Fruit fly (Drosophila melanogaster) whole organism, embryonic: ENCODE results near the gene Epp.
A peak's percentile ranks its signal among the peaks of the same experiment; 100 is the strongest.

Source experiments
- Awh ChIP-seq: fragments of 200-800 bp; sonication (Bioruptor generic); IDR thresholded peaks from 2 replicates; pipeline ENCODE4, ENCODE4 v1.3.6; 2022; ENCODE audit warnings: missing biosample characterization, missing genetic modification characterization
- B-H1 ChIP-seq: fragments of 200-800 bp; sonication (Bioruptor generic); IDR thresholded peaks from 3 replicates; pipeline ENCODE4 v1.3.6; 2022; ENCODE audit warnings: missing biosample characterization, missing genetic modification characterization
- B-H2 ChIP-seq: fragments of 200-800 bp; sonication (Bioruptor generic); optimal IDR thresholded peaks from 2 replicates; lab custom pipeline; 2018; ENCODE audit warnings: missing biosample characterization, mild to moderate bottlenecking, missing genetic modification characterization
- BEAF-32 ChIP-seq: fragments of 200-800 bp; sonication (Bioruptor generic); optimal IDR thresholded peaks from 3 replicates; lab custom pipeline; 2017; ENCODE audit warnings: missing biosample characterization, missing genetic modification characterization, mild to moderate bottlenecking, moderate library complexity, missing genetic modification reagents
- Blimp-1 ChIP-seq: fragments of 200-800 bp; sonication (Bioruptor generic); optimal IDR thresholded peaks from 3 replicates; lab custom pipeline; 2018; ENCODE audit warnings: missing biosample characterization, missing genetic modification characterization, mild to moderate bottlenecking, moderate library complexity, missing genetic modification reagents
- BtbVII ChIP-seq: fragments of 200-800 bp; sonication (Bioruptor generic); optimal IDR thresholded peaks from 3 replicates; lab custom pipeline; 2017; ENCODE audit warnings: missing biosample characterization, mild to moderate bottlenecking, missing genetic modification characterization
- CG10543 ChIP-seq: fragments of 200-800 bp; sonication (Bioruptor generic); optimal IDR thresholded peaks from 3 replicates; lab custom pipeline; 2017; ENCODE audit warnings: missing biosample characterization, mild to moderate bottlenecking, missing genetic modification characterization, moderate library complexity
- CG10979 ChIP-seq: fragments of 200-800 bp; sonication (Bioruptor generic); optimal IDR thresholded peaks from 2 replicates; lab custom pipeline; 2018; ENCODE audit warnings: missing biosample characterization, mild to moderate bottlenecking, missing genetic modification characterization, moderate library complexity
- CG11560 ChIP-seq: fragments of 200-800 bp; sonication (Bioruptor generic); IDR thresholded peaks from 3 replicates; pipeline ENCODE4 v1.3.6; 2022; ENCODE audit warnings: missing biosample characterization, missing genetic modification characterization
- CG12104 ChIP-seq: fragments of 200-800 bp; sonication (Bioruptor generic); optimal IDR thresholded peaks from 3 replicates; lab custom pipeline; 2016; ENCODE audit warnings: missing biosample characterization, missing genetic modification characterization
- CG12769 ChIP-seq: fragments of 200-800 bp; sonication (Bioruptor generic); optimal IDR thresholded peaks from 2 replicates; lab custom pipeline; 2019; ENCODE audit warnings: missing biosample characterization, mild to moderate bottlenecking, missing genetic modification characterization, moderate library complexity
- CG13424 ChIP-seq: fragments of 200-800 bp; sonication (Bioruptor generic); optimal IDR thresholded peaks from 2 replicates; lab custom pipeline; 2019; ENCODE audit warnings: missing biosample characterization, mild to moderate bottlenecking, missing genetic modification characterization, moderate library complexity
- CG1602 ChIP-seq: fragments of 200-800 bp; sonication (Bioruptor generic); optimal IDR thresholded peaks from 3 replicates; lab custom pipeline; 2016; ENCODE audit warnings: missing biosample characterization, missing genetic modification characterization
- CG1647 ChIP-seq: fragments of 200-800 bp; sonication (Bioruptor generic); optimal IDR thresholded peaks from 3 replicates; lab custom pipeline; 2016; ENCODE audit warnings: missing biosample characterization, missing genetic modification characterization
- CG18011 ChIP-seq: fragments of 200-800 bp; sonication (Bioruptor generic); optimal IDR thresholded peaks from 2 replicates; lab custom pipeline; 2017; ENCODE audit warnings: missing biosample characterization, missing genetic modification characterization, mild to moderate bottlenecking, moderate library complexity, missing genotype
- CG31224 ChIP-seq: fragments of 200-800 bp; sonication (Bioruptor generic); IDR thresholded peaks from 2 replicates; pipeline ENCODE4 v1.3.6; 2022; ENCODE audit warnings: missing biosample characterization, missing genetic modification characterization
- CG3163 ChIP-seq: fragments of 200-800 bp; sonication (Bioruptor generic); optimal IDR thresholded peaks from 3 replicates; lab custom pipeline; 2016; ENCODE audit warnings: missing biosample characterization, missing genetic modification characterization
- CG32767 ChIP-seq: fragments of 200-800 bp; sonication (Bioruptor generic); IDR thresholded peaks from 2 replicates; pipeline ENCODE4 v1.3.6; 2022; ENCODE audit warnings: missing biosample characterization, missing genetic modification characterization
- CG33213 ChIP-seq: fragments of 200-800 bp; sonication (Bioruptor generic); optimal IDR thresholded peaks from 3 replicates; lab custom pipeline; 2016; ENCODE audit warnings: missing biosample characterization, missing genetic modification characterization
- CG34224 ChIP-seq: fragments of 200-800 bp; sonication (Bioruptor generic); IDR thresholded peaks from 3 replicates; pipeline ENCODE4 v1.3.6; 2022; ENCODE audit warnings: missing biosample characterization, missing genetic modification characterization; ENCODE audit not compliant: partially characterized antibody
- CG9215 ChIP-seq: fragments of 200-800 bp; sonication (Bioruptor generic); IDR thresholded peaks from 2 replicates; pipeline ENCODE4 v1.3.6; 2022; ENCODE audit warnings: missing biosample characterization, missing genetic modification characterization
- CG9437 ChIP-seq: fragments of 200-800 bp; sonication (Bioruptor generic); optimal IDR thresholded peaks from 2 replicates; lab custom pipeline; 2018; ENCODE audit warnings: missing biosample characterization, mild to moderate bottlenecking, missing genetic modification characterization
- D19B ChIP-seq: fragments of 200-800 bp; sonication (Bioruptor generic); optimal IDR thresholded peaks from 2 replicates; lab custom pipeline; 2017; ENCODE audit warnings: missing biosample characterization, mild to moderate bottlenecking, missing genetic modification characterization
- Deaf1 ChIP-seq: fragments of 200-800 bp; optimal IDR thresholded peaks from 3 replicates; lab custom pipeline; 2019; ENCODE audit warnings: missing biosample characterization, mild to moderate bottlenecking, missing genetic modification characterization, moderate library complexity
- Elba2 ChIP-seq: fragments of 200-800 bp; sonication (Bioruptor generic); optimal IDR thresholded peaks from 3 replicates; lab custom pipeline; 2016; ENCODE audit warnings: missing biosample characterization, missing genetic modification characterization
- Fer1 ChIP-seq: fragments of 200-800 bp; sonication (Bioruptor generic); optimal IDR thresholded peaks from 2 replicates; lab custom pipeline; 2017; ENCODE audit warnings: missing biosample characterization, mild to moderate bottlenecking, missing genetic modification characterization
- Hr78 ChIP-seq, 2 experiments: fragments of 200-800 bp in 1 of 2; fragments of >200 bp in 1 of 2; sonication (Bioruptor generic) in 1 of 2; optimal IDR thresholded peaks; 2 replicates each; lab custom pipeline; 2017 to 2019; ENCODE audit warnings: missing biosample characterization in 2 of 2, missing genetic modification characterization in 2 of 2, mild to moderate bottlenecking in 1 of 2, moderate library complexity in 1 of 2
- MBD-R2 ChIP-seq: fragments of 200-800 bp; sonication (Bioruptor generic); IDR thresholded peaks from 2 replicates; pipeline ENCODE4 v1.3.6; 2022; ENCODE audit warnings: missing biosample characterization, missing genetic modification characterization
- MESR4 ChIP-seq: fragments of 200-800 bp; sonication (Bioruptor generic); optimal IDR thresholded peaks from 2 replicates; lab custom pipeline; 2018; ENCODE audit warnings: missing biosample characterization, mild to moderate bottlenecking, missing genetic modification characterization, moderate library complexity
- Max ChIP-seq: fragments of 200-800 bp; sonication (Bioruptor generic); optimal IDR thresholded peaks from 2 replicates; lab custom pipeline; 2016; ENCODE audit warnings: missing biosample characterization, mild to moderate bottlenecking, missing genetic modification characterization
- Med ChIP-seq: fragments of 200-800 bp; sonication (Bioruptor generic); peaks from one replicate; lab custom pipeline; 2016; ENCODE audit warnings: missing biosample characterization, missing genetic modification characterization, mild to moderate bottlenecking, inconsistent platforms, moderate library complexity
- Sox102F ChIP-seq: fragments of 200-800 bp; sonication (Bioruptor generic); optimal IDR thresholded peaks from 2 replicates; lab custom pipeline; 2018; ENCODE audit warnings: missing biosample characterization, mild to moderate bottlenecking, missing genetic modification characterization, moderate library complexity
- Sry-β ChIP-seq: fragments of 200-800 bp; sonication (Bioruptor generic); optimal IDR thresholded peaks from 2 replicates; lab custom pipeline; 2018; ENCODE audit warnings: missing biosample characterization, mild to moderate bottlenecking, missing genetic modification characterization, moderate library complexity
- Vsx1 ChIP-seq: fragments of 200-800 bp; sonication (Bioruptor generic); optimal IDR thresholded peaks from 2 replicates; lab custom pipeline; 2017; ENCODE audit warnings: missing biosample characterization, mild to moderate bottlenecking, missing genetic modification characterization, missing genetic modification reagents
- amos ChIP-seq: fragments of 200-800 bp; sonication (Bioruptor generic); IDR thresholded peaks from 2 replicates; pipeline ENCODE4 v1.3.6; 2022; ENCODE audit warnings: missing biosample characterization, missing genetic modification characterization; ENCODE audit not compliant: partially characterized antibody
- crol ChIP-seq: fragments of 200-800 bp; sonication (Bioruptor generic); IDR thresholded peaks from 2 replicates; pipeline ENCODE4 v1.3.6; 2022; ENCODE audit warnings: missing biosample characterization, missing genetic modification characterization
- crp ChIP-seq, 2 experiments: fragments of 200-800 bp; sonication (Bioruptor generic); optimal IDR thresholded peaks; 2 replicates in 1 of 2; 3 replicates in 1 of 2; lab custom pipeline; 2017; ENCODE audit warnings: missing biosample characterization in 2 of 2, missing genetic modification characterization in 2 of 2, mild to moderate bottlenecking in 1 of 2, moderate library complexity in 1 of 2
- dpn ChIP-seq, 2 experiments: fragments of 200-800 bp; sonication (Bioruptor generic); optimal IDR thresholded peaks; 3 replicates each; lab custom pipeline; 2016; ENCODE audit warnings: missing biosample characterization in 2 of 2, missing genetic modification characterization in 2 of 2
- exex ChIP-seq: fragments of 200-800 bp; sonication (Bioruptor generic); optimal IDR thresholded peaks from 4 replicates; lab custom pipeline; 2018; ENCODE audit warnings: missing biosample characterization, mild to moderate bottlenecking, missing genetic modification characterization, moderate library complexity
- ftz-f1 ChIP-seq: fragments of 200-800 bp; sonication (Bioruptor generic); optimal IDR thresholded peaks from 2 replicates; lab custom pipeline; 2016; ENCODE audit warnings: missing biosample characterization, missing genetic modification characterization
- insv ChIP-seq, 2 experiments: fragments of 200-800 bp; sonication (Bioruptor generic); optimal IDR thresholded peaks; 3 replicates each; lab custom pipeline; 2016 to 2018; ENCODE audit warnings: missing biosample characterization in 2 of 2, missing genetic modification characterization in 2 of 2
- kni ChIP-seq: fragments of 200-800 bp; sonication (Bioruptor generic); optimal IDR thresholded peaks from 3 replicates; lab custom pipeline; 2017; ENCODE audit warnings: mild to moderate bottlenecking, missing biosample characterization, missing genetic modification reagents, missing genetic modification characterization
- lilli ChIP-seq: fragments of 200-800 bp; sonication (Bioruptor generic); optimal IDR thresholded peaks from 3 replicates; lab custom pipeline; 2016; ENCODE audit warnings: missing biosample characterization, missing genetic modification characterization
- lov ChIP-seq, 2 experiments: fragments of 200-800 bp in 1 of 2; fragments of >200 bp in 1 of 2; sonication (Bioruptor generic) in 1 of 2; IDR thresholded peaks in 1 of 2; optimal IDR thresholded peaks in 1 of 2; 2 replicates in 1 of 2; 3 replicates in 1 of 2; pipeline versions ENCODE4 v1.3.6 to Lab custom; 2017 to 2022; ENCODE audit warnings: missing biosample characterization in 1 of 2, missing genetic modification characterization in 1 of 2
- pho ChIP-seq: fragments of 200-800 bp; sonication (Bioruptor generic); optimal IDR thresholded peaks from 2 replicates; lab custom pipeline; 2016; ENCODE audit warnings: missing biosample characterization, missing genetic modification characterization
- pum ChIP-seq: fragments of 200-800 bp; sonication (Bioruptor generic); optimal IDR thresholded peaks from 2 replicates; lab custom pipeline; 2016; ENCODE audit warnings: missing biosample characterization, missing genetic modification characterization
- ranshi ChIP-seq: fragments of 200-800 bp; sonication (Bioruptor generic); IDR thresholded peaks from 2 replicates; pipeline ENCODE4 v1.3.6; 2022; ENCODE audit warnings: missing biosample characterization, missing genetic modification characterization
- rib ChIP-seq: fragments of 200-800 bp; sonication (Bioruptor generic); IDR thresholded peaks from 2 replicates; pipeline ENCODE4 v1.3.6; 2022; ENCODE audit warnings: missing biosample characterization, missing genetic modification characterization
- ttk ChIP-seq: fragments of 200-800 bp; sonication (Bioruptor generic); IDR thresholded peaks from 2 replicates; pipeline ENCODE4 v2.1.2; 2022; ENCODE audit warnings: missing biosample characterization, missing genetic modification characterization
- twi ChIP-seq: fragments of 200-800 bp; optimal IDR thresholded peaks from 2 replicates; lab custom pipeline; 2019; ENCODE audit warnings: missing biosample characterization, mild to moderate bottlenecking, missing genetic modification characterization, moderate library complexity

Gene Epp

DNA sequence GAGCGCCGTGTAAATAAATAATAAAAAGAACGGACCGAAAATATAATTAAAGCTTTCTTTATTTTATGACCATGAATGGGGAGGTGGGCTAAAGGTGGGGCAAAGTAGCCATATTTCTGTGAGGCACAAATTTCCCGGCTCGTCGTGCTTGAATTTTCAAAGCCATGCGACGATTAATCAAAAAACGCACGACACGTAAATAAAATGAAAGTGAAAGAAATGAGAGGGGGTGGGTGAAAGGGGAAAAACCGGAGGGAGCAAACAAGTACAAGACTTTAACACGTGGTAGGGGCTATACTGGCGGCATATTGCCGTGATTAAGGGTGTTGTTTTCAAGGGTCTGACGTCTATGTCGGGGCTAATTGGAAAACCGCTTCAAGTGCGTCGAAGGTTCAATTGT is 8.4 kb upstream of the Epp start:
- TF ChIP-seq CG18011 (GFP tag; lab: Kevin White, UChicago): no peak
- no peak for TF ChIP-seq Deaf1 (tag; lab: Kevin White, UChicago)
- peak; percentile 85 for TF ChIP-seq Blimp-1
- TF ChIP-seq insv (GFP tag; optimal IDR thresholded peaks at IDR 0.05; lab: Kevin White, UChicago): peak in 1 of 2 experiments; percentile 46
- no peak for TF ChIP-seq exex (tag; lab: Kevin White, UChicago)
- no peak for TF ChIP-seq pum (GFP tag; lab: Kevin White, UChicago)
- no peak for TF ChIP-seq Sox102F (GFP tag; lab: Kevin White, UChicago)
- no peak for TF ChIP-seq Max
- no peak for TF ChIP-seq ttk (GFP tag; lab: Robert Waterston, UW)
- no peak for TF ChIP-seq BtbVII (GFP tag; lab: Kevin White, UChicago)
- no peak for TF ChIP-seq CG32767 (GFP tag; lab: Robert Waterston, UW)
- TF ChIP-seq D19B: no peak
- no peak for TF ChIP-seq lilli (GFP tag; lab: Kevin White, UChicago)
- peak; percentile 71 for TF ChIP-seq crol (GFP tag; lab: Robert Waterston, UW)
- peak in 1 of 2 experiments; percentile 10 for TF ChIP-seq Hr78 (GFP tag; optimal IDR thresholded peaks at IDR 0.05; lab: Kevin White, UChicago)
- no peak for TF ChIP-seq CG34224
- no peak for TF ChIP-seq crp (GFP tag; optimal IDR thresholded peaks at IDR 0.05; lab: Kevin White, UChicago)
- no peak for TF ChIP-seq ranshi
- TF ChIP-seq Fer1: no peak
- no peak for TF ChIP-seq MBD-R2 (GFP tag; lab: Robert Waterston, UW)
- no peak for TF ChIP-seq B-H1 (GFP tag; lab: Robert Waterston, UW)
- no peak for TF ChIP-seq CG11560 (tag; lab: Robert Waterston, UW)
- TF ChIP-seq CG12104 (GFP tag; lab: Kevin White, UChicago): no peak
- TF ChIP-seq MESR4 (GFP tag; lab: Kevin White, UChicago): no peak
- peak; percentile 5 for TF ChIP-seq Med (GFP tag; lab: Kevin White, UChicago)
- no peak for TF ChIP-seq Awh
- peak; percentile 16 for TF ChIP-seq CG10543 (GFP tag; lab: Kevin White, UChicago)
- no peak for TF ChIP-seq CG3163 (GFP tag; lab: Kevin White, UChicago)
- no peak for TF ChIP-seq Elba2
- peak; percentile 72 for TF ChIP-seq twi (tag; lab: Kevin White, UChicago)
- TF ChIP-seq Sry-β: no peak
- TF ChIP-seq amos (GFP tag; lab: Robert Waterston, UW): no peak
- TF ChIP-seq CG9215: no peak
- TF ChIP-seq Vsx1 (GFP tag; lab: Kevin White, UChicago): peak; percentile 29
- no peak for TF ChIP-seq rib (GFP tag; lab: Robert Waterston, UW)
- no peak for TF ChIP-seq ftz-f1 (GFP tag; lab: Kevin White, UChicago)
- no peak for TF ChIP-seq CG1647 (GFP tag; lab: Kevin White, UChicago)
- no peak for TF ChIP-seq lov (optimal IDR thresholded peaks at IDR 0.05; lab: Kevin White, UChicago)
- no peak for TF ChIP-seq lov (GFP tag; IDR thresholded peaks at IDR 0.05; lab: Robert Waterston, UW)
- no peak for TF ChIP-seq CG13424 (tag; lab: Kevin White, UChicago)
- no peak for TF ChIP-seq CG10979 (tag; lab: Kevin White, UChicago)
- no peak for TF ChIP-seq CG33213 (GFP tag; lab: Kevin White, UChicago)
- peak; percentile 41 for TF ChIP-seq CG12769 (tag; lab: Kevin White, UChicago)
- TF ChIP-seq CG1602 (GFP tag; lab: Kevin White, UChicago): no peak
- TF ChIP-seq CG9437: no peak
- no peak for TF ChIP-seq dpn (GFP tag; optimal IDR thresholded peaks at IDR 0.05; lab: Kevin White, UChicago)
- TF ChIP-seq kni (GFP tag; lab: Kevin White, UChicago): peak; percentile 47
- TF ChIP-seq B-H2 (GFP tag; lab: Kevin White, UChicago): no peak
- TF ChIP-seq BEAF-32 (GFP tag; lab: Kevin White, UChicago): no peak
- TF ChIP-seq pho: no peak
- TF ChIP-seq CG31224 (GFP tag; lab: Robert Waterston, UW): no peak
